Worm (Caenorhabditis elegans) whole organism, L3 larva: ENCODE results near the gene mig-21.

ENCODE experiments used
- R02D3.7 ChIP-seq: fragments of 150-350 bp; optimal IDR thresholded peaks from 2 replicates; lab custom pipeline; 2014; ENCODE audit warnings: missing biosample characterization, missing genetic modification characterization
- ZK546.5 ChIP-seq: sonication (generic microtip); optimal IDR thresholded peaks from 2 replicates; lab custom pipeline; 2017; ENCODE audit warnings: missing biosample characterization, missing genetic modification characterization
- ama-1 ChIP-seq: fragments of 150-350 bp; optimal IDR thresholded peaks from 2 replicates; lab custom pipeline; 2018
- ceh-82 ChIP-seq: fragments of 150-350 bp; optimal IDR thresholded peaks from 2 replicates; lab custom pipeline; 2014; ENCODE audit warnings: missing biosample characterization, missing genetic modification characterization
- ceh-9 ChIP-seq: sonication (generic microtip); optimal IDR thresholded peaks from 2 replicates; lab custom pipeline; 2018; ENCODE audit warnings: missing biosample characterization, missing genetic modification characterization
- daf-12 ChIP-seq: fragments of 150-350 bp; optimal IDR thresholded peaks from 2 replicates; lab custom pipeline; 2014; ENCODE audit warnings: missing biosample characterization, missing genetic modification reagents, missing genetic modification characterization
- egl-27 ChIP-seq: sonication (generic microtip); optimal IDR thresholded peaks from 4 replicates; lab custom pipeline; 2017; ENCODE audit warnings: missing biosample characterization, missing genetic modification reagents, missing genetic modification characterization
- egl-5 ChIP-seq: fragments of 150-350 bp; optimal IDR thresholded peaks from 2 replicates; lab custom pipeline; 2017; ENCODE audit warnings: missing biosample characterization, missing genetic modification reagents, missing genetic modification characterization, inconsistent platforms
- elt-2 ChIP-seq: sonication (generic microtip); optimal IDR thresholded peaks from 2 replicates; lab custom pipeline; 2016; ENCODE audit warnings: missing genetic modification reagents, mild to moderate bottlenecking, missing genetic modification characterization, missing compliant biosample characterization
- elt-3 ChIP-seq, 3 experiments: fragments of 150-350 bp in 1 of 3; sonication (generic microtip) in 2 of 3; optimal IDR thresholded peaks; 2 replicates in 2 of 3; 4 replicates in 1 of 3; lab custom pipeline; 2014 to 2017; ENCODE audit warnings: missing biosample characterization in 3 of 3, missing genetic modification characterization in 3 of 3
- eor-1 ChIP-seq, 2 experiments: fragments of 150-350 bp; optimal IDR thresholded peaks; 2 replicates each; lab custom pipeline; 2014 to 2018; ENCODE audit warnings: missing biosample characterization in 2 of 2, missing genetic modification characterization in 2 of 2
- fkh-10 ChIP-seq: sonication (generic microtip); optimal IDR thresholded peaks from 2 replicates; lab custom pipeline; 2017; ENCODE audit warnings: missing biosample characterization, missing genetic modification reagents, missing genetic modification characterization
- fos-1 ChIP-seq: fragments of 150-350 bp; optimal IDR thresholded peaks from 2 replicates; lab custom pipeline; 2014; ENCODE audit warnings: missing biosample characterization, missing genetic modification characterization
- hmg-11 ChIP-seq: sonication (generic microtip); optimal IDR thresholded peaks from 2 replicates; lab custom pipeline; 2016; ENCODE audit warnings: missing genetic modification characterization, missing compliant biosample characterization
- jun-1 ChIP-seq: fragments of 150-350 bp; optimal IDR thresholded peaks from 2 replicates; lab custom pipeline; 2014; ENCODE audit warnings: missing biosample characterization, missing genetic modification reagents, missing genetic modification characterization
- lin-15B ChIP-seq: fragments of 150-350 bp; optimal IDR thresholded peaks from 2 replicates; lab custom pipeline; 2014; ENCODE audit warnings: missing biosample characterization, missing genetic modification characterization
- mdl-1 ChIP-seq: fragments of 150-350 bp; optimal IDR thresholded peaks from 2 replicates; lab custom pipeline; 2014; ENCODE audit warnings: missing biosample characterization, missing genetic modification characterization
- mml-1 ChIP-seq: fragments of 150-350 bp; sonication (generic microtip); optimal IDR thresholded peaks from 3 replicates; lab custom pipeline; 2014; ENCODE audit warnings: missing biosample characterization, missing genetic modification characterization
- nfya-1 ChIP-seq: sonication (generic microtip); optimal IDR thresholded peaks from 2 replicates; lab custom pipeline; 2017; ENCODE audit warnings: missing genetic modification characterization, mild to moderate bottlenecking, missing compliant biosample characterization, antibody characterized with exemption, moderate library complexity; ENCODE audit not compliant: insufficient read depth
- nhr-11 ChIP-seq: fragments of 150-350 bp; optimal IDR thresholded peaks from 2 replicates; lab custom pipeline; 2014; ENCODE audit warnings: missing biosample characterization, missing genetic modification characterization
- nhr-12 ChIP-seq: fragments of 150-350 bp; optimal IDR thresholded peaks from 2 replicates; lab custom pipeline; 2014; ENCODE audit warnings: missing biosample characterization, missing genetic modification characterization
- nhr-23 ChIP-seq: fragments of 150-350 bp; optimal IDR thresholded peaks from 2 replicates; lab custom pipeline; 2014; ENCODE audit warnings: missing biosample characterization, missing genetic modification reagents, missing genetic modification characterization
- nhr-25 ChIP-seq: sonication (generic microtip); optimal IDR thresholded peaks from 2 replicates; lab custom pipeline; 2017; ENCODE audit warnings: missing biosample characterization, missing genetic modification characterization
- nhr-28 ChIP-seq: fragments of 150-350 bp; optimal IDR thresholded peaks from 2 replicates; lab custom pipeline; 2014; ENCODE audit warnings: missing biosample characterization, missing genetic modification characterization
- nhr-43 ChIP-seq: sonication (generic microtip); optimal IDR thresholded peaks from 2 replicates; lab custom pipeline; 2016; ENCODE audit warnings: mild to moderate bottlenecking, missing genetic modification characterization, missing compliant biosample characterization; ENCODE audit not compliant: poor library complexity, severe bottlenecking
- nhr-67 ChIP-seq: fragments of 150-350 bp; optimal IDR thresholded peaks from 2 replicates; lab custom pipeline; 2014; ENCODE audit warnings: missing biosample characterization, missing genetic modification characterization
- nhr-76 ChIP-seq: fragments of 150-350 bp; sonication (generic microtip); optimal IDR thresholded peaks from 5 replicates; lab custom pipeline; 2014; ENCODE audit warnings: missing biosample characterization, missing genetic modification characterization
- pha-4 ChIP-seq: fragments of 150-350 bp; optimal IDR thresholded peaks from 2 replicates; lab custom pipeline; 2014; ENCODE audit warnings: missing biosample characterization, missing genetic modification reagents, missing genetic modification characterization
- pqm-1 ChIP-seq: fragments of 150-350 bp; optimal IDR thresholded peaks from 2 replicates; lab custom pipeline; 2017; ENCODE audit warnings: missing biosample characterization, missing genetic modification characterization, inconsistent platforms
- sea-2 ChIP-seq: fragments of 150-350 bp; sonication (generic microtip); optimal IDR thresholded peaks from 4 replicates; lab custom pipeline; 2014; ENCODE audit warnings: missing biosample characterization, missing genetic modification reagents, missing genetic modification characterization
- snpc-4 ChIP-seq: fragments of 150-350 bp; optimal IDR thresholded peaks from 2 replicates; lab custom pipeline; 2014; ENCODE audit warnings: missing biosample characterization, missing genetic modification characterization
- tbx-2 ChIP-seq: sonication (generic microtip); optimal IDR thresholded peaks from 2 replicates; lab custom pipeline; 2016; ENCODE audit warnings: mild to moderate bottlenecking, missing genetic modification characterization, missing compliant biosample characterization
- unc-39 ChIP-seq: sonication (generic microtip); optimal IDR thresholded peaks from 4 replicates; lab custom pipeline; 2017; ENCODE audit warnings: missing biosample characterization, missing genetic modification characterization
- zag-1 ChIP-seq: fragments of 150-350 bp; optimal IDR thresholded peaks from 2 replicates; lab custom pipeline; 2014; ENCODE audit warnings: missing biosample characterization, missing genetic modification characterization
- ztf-11 ChIP-seq: fragments of 150-350 bp; optimal IDR thresholded peaks from 2 replicates; lab custom pipeline; 2014; ENCODE audit warnings: missing biosample characterization, missing genetic modification characterization
- ztf-4 ChIP-seq: fragments of 150-350 bp; optimal IDR thresholded peaks from 2 replicates; lab custom pipeline; 2014; ENCODE audit warnings: missing biosample characterization, missing genetic modification characterization

The mig-21 gene

DNA sequence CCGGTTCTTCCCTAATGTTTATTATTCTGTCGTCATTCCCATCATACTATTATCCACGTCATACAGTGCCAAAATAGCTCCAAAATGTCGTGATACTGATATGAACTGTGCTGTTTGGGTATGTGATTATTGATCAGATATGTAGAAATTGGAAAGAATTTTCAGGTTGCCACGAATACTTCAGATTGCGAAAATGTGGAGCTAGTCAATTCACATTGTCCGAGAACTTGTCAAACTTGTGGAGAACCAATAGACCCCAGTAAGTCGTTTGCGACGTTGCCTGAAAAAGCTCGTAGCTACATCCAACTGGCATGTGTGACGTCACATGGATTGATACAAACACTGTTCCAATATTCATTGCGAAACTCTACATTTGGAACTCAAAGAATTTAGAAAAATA lies 6.3 kb upstream of the mig-21 start:
- no peak for TF ChIP-seq ceh-82
- no peak for TF ChIP-seq fkh-10 (GFP tag; lab: Kevin White, UChicago)
- no peak for TF ChIP-seq nhr-23 (tag; lab: Kevin White, UChicago)
- TF ChIP-seq nhr-25 (tag; lab: Kevin White, UChicago), result no peak
- TF ChIP-seq pha-4, result no peak
- no peak for TF ChIP-seq mdl-1
- TF ChIP-seq jun-1 (tag; lab: Kevin White, UChicago), result no peak
- no peak for TF ChIP-seq ZK546.5 (tag; lab: Kevin White, UChicago)
- no peak for TF ChIP-seq ztf-11 (tag; lab: Kevin White, UChicago)
- no peak for TF ChIP-seq nhr-67 (tag; lab: Kevin White, UChicago)
- no peak for TF ChIP-seq sea-2 (GFP tag; lab: Kevin White, UChicago)
- no peak for TF ChIP-seq mml-1
- TF ChIP-seq egl-27 (tag; lab: Kevin White, UChicago), result no peak
- TF ChIP-seq R02D3.7 (tag; lab: Kevin White, UChicago), result no peak

DNA sequence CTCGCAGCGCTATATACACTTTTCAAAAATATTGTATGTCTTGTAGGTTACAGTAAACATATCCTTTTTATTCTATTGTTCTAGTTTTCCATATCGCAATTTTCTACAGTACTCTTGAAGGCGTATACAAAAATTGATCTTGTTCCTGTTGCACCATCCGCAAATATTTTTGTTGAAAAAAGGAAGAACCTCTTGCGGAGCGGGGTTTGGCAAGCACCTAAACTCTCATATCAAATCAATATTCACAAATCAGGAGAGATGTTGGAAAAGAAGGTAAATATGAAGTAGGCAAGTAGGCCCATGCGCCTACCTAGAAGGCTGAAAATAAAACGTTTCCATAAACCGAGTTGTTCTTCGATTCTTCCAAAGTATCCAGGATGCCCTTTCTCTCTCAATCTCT lies 5.8 kb upstream of the mig-21 start, which contains the start of gene C28H8.5:
Gene C28H8.5, plus strand, starts transcription at position 301 of the 400 bp plus-strand sequence.
- TF ChIP-seq ceh-9 (tag; lab: Kevin White, UChicago) (no peak), ceh-82 (no peak), elt-2 (tag; lab: Kevin White, UChicago) (no peak), nhr-28 (tag; lab: Kevin White, UChicago) (no peak), lin-15B (tag; lab: Kevin White, UChicago) (no peak), hmg-11 (tag; lab: Kevin White, UChicago) (no peak), daf-12 (no peak), unc-39 (no peak), ZK546.5 (tag; lab: Kevin White, UChicago) (no peak), pqm-1 (tag; lab: Kevin White, UChicago) (no peak), fos-1 (tag; lab: Kevin White, UChicago) (no peak), ztf-11 (tag; lab: Kevin White, UChicago) (no peak), fkh-10 (GFP tag; lab: Kevin White, UChicago) (no peak), nfya-1 (tag; lab: Kevin White, UChicago) (no peak)

DNA sequence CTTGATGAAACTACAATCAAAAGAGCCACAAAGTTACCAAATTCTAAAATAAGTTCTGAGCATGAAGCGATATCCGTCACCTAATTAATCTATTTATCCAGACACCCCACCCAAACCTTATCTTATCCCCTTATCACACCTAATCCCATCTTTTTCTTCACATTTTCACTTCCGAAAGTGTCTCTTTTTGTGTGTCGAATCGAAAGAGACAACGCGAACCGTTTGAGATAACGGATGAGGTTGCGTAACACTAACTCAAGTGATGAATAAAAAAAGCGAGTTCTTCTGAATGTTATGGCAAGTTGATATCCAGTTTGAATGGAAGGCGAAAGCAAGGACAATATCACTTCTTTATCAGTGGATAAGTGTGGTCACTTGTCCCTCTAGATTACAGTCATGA lies 5.3 kb upstream of the mig-21 start:
- TF ChIP-seq elt-3 (tag; optimal IDR thresholded peaks at IDR 0.05; lab: Kevin White, UChicago), result peak in 1 of 3 experiments; percentile 82
- no peak for TF ChIP-seq nhr-11
- peak; percentile 10 for TF ChIP-seq nhr-43 (tag; lab: Kevin White, UChicago)

DNA sequence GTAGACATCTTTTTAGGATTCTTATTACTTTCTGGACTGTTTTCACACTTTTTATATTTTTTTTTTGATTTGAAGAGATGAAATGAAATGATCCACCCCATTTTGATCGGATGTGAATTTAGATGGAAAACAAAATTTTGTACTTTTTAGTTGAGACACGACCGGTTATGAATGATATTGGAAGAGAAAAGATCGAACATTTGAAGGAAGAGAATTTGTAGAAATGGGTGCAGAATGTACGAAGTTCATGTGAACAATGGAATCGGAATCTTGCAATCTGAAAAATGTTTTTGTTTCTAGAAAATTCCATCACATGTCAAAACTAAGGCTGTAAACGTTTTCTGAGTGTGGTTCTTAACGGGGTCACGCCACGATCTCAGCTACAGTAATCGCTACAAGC lies 4.6 kb upstream of the mig-21 start, which contains the start of gene F01F1.14:
Gene F01F1.14, minus strand, starts transcription at position 101 of the 400 bp plus-strand sequence.
- no peak for TF ChIP-seq ztf-4
- TF ChIP-seq nhr-67 (tag; lab: Kevin White, UChicago), result no peak
- no peak for TF ChIP-seq fos-1 (tag; lab: Kevin White, UChicago)
- TF ChIP-seq eor-1 (tag; optimal IDR thresholded peaks at IDR 0.05; lab: Kevin White, UChicago), result no peak
- TF ChIP-seq nhr-11, result no peak
- TF ChIP-seq ama-1 (lab: Kevin White, UChicago), result no peak
- no peak for TF ChIP-seq tbx-2 (tag; lab: Kevin White, UChicago)
- TF ChIP-seq zag-1 (tag; lab: Kevin White, UChicago), result no peak
- no peak for TF ChIP-seq snpc-4 (tag; lab: Kevin White, UChicago)
- no peak for TF ChIP-seq lin-15B (tag; lab: Kevin White, UChicago)
- no peak for TF ChIP-seq nhr-25 (tag; lab: Kevin White, UChicago)
- no peak for TF ChIP-seq nhr-12 (tag; lab: Kevin White, UChicago)
- TF ChIP-seq R02D3.7 (tag; lab: Kevin White, UChicago), result no peak
- no peak for TF ChIP-seq fkh-10 (GFP tag; lab: Kevin White, UChicago)
- no peak for TF ChIP-seq egl-5 (tag; lab: Kevin White, UChicago)
- no peak for TF ChIP-seq nhr-76 (tag; lab: Kevin White, UChicago)
- no peak for TF ChIP-seq sea-2 (GFP tag; lab: Kevin White, UChicago)
